Worm (Caenorhabditis elegans) whole organism, L2 larva: Measurements from ENCODE around the gene str-114.

Experiments used
- C34F6.9 ChIP-seq: fragments of 150-350 bp; optimal IDR thresholded peaks from 2 replicates; lab custom pipeline; 2014; ENCODE audit warnings: missing biosample characterization, missing genetic modification characterization
- F13H6.1 ChIP-seq: sonication (generic microtip); optimal IDR thresholded peaks from 2 replicates; lab custom pipeline; 2016; ENCODE audit warnings: missing genetic modification characterization, missing compliant biosample characterization
- R02D3.7 ChIP-seq: fragments of 150-350 bp; optimal IDR thresholded peaks from 2 replicates; lab custom pipeline; 2014; ENCODE audit warnings: missing biosample characterization, missing genetic modification characterization
- Y55F3AM.14 ChIP-seq: fragments of 200-800 bp; sonication (Bioruptor generic); optimal IDR thresholded peaks from 2 replicates; lab custom pipeline; 2018; ENCODE audit warnings: mild to moderate bottlenecking, missing genetic modification characterization, missing compliant biosample characterization
- ZK546.5 ChIP-seq: sonication (generic microtip); optimal IDR thresholded peaks from 2 replicates; lab custom pipeline; 2017; ENCODE audit warnings: missing biosample characterization, missing genetic modification characterization
- alr-1 ChIP-seq: fragments of 150-350 bp; optimal IDR thresholded peaks from 2 replicates; lab custom pipeline; 2014; ENCODE audit warnings: missing biosample characterization, missing genetic modification characterization
- ama-1 ChIP-seq: fragments of 150-350 bp; optimal IDR thresholded peaks from 2 replicates; lab custom pipeline; 2018; ENCODE audit warnings: inconsistent platforms
- dmd-4 ChIP-seq: sonication (generic microtip); optimal IDR thresholded peaks from 2 replicates; lab custom pipeline; 2017; ENCODE audit warnings: missing biosample characterization, missing genetic modification characterization
- egl-27 ChIP-seq: sonication (generic microtip); optimal IDR thresholded peaks from 3 replicates; lab custom pipeline; 2017; ENCODE audit warnings: missing biosample characterization, missing genetic modification reagents, missing genetic modification characterization
- elt-1 ChIP-seq: fragments of 150-350 bp; optimal IDR thresholded peaks from 2 replicates; lab custom pipeline; 2014; ENCODE audit warnings: missing biosample characterization, missing genetic modification characterization
- elt-3 ChIP-seq: sonication (generic microtip); optimal IDR thresholded peaks from 2 replicates; lab custom pipeline; 2017; ENCODE audit warnings: missing biosample characterization, missing genetic modification characterization
- fos-1 ChIP-seq: fragments of 150-350 bp; optimal IDR thresholded peaks from 2 replicates; lab custom pipeline; 2014; ENCODE audit warnings: missing biosample characterization, missing genetic modification characterization
- gmeb-1 ChIP-seq: fragments of 150-350 bp; optimal IDR thresholded peaks from 2 replicates; lab custom pipeline; 2014; ENCODE audit warnings: missing biosample characterization, missing genetic modification characterization
- lin-11 ChIP-seq: fragments of 150-350 bp; sonication (generic microtip); optimal IDR thresholded peaks from 2 replicates; lab custom pipeline; 2014; ENCODE audit warnings: missing biosample characterization, missing genetic modification characterization, inconsistent platforms, mixed read lengths
- lin-13 ChIP-seq: fragments of 150-350 bp; optimal IDR thresholded peaks from 2 replicates; lab custom pipeline; 2014; ENCODE audit warnings: missing biosample characterization, missing genetic modification reagents, missing genetic modification characterization
- lin-39 ChIP-seq: fragments of 150-350 bp; optimal IDR thresholded peaks from 2 replicates; lab custom pipeline; 2014; ENCODE audit warnings: missing biosample characterization, missing genetic modification reagents, missing genetic modification characterization
- lsy-2 ChIP-seq, 2 experiments: fragments of 150-350 bp in 1 of 2; sonication (generic microtip) in 1 of 2; optimal IDR thresholded peaks; 2 replicates each; lab custom pipeline; 2014 to 2017; ENCODE audit warnings: missing biosample characterization in 2 of 2, missing genetic modification characterization in 2 of 2
- mab-5 ChIP-seq: fragments of 150-350 bp; optimal IDR thresholded peaks from 2 replicates; lab custom pipeline; 2014; ENCODE audit warnings: missing biosample characterization, missing genetic modification characterization
- mbf-1 ChIP-seq: sonication (generic microtip); optimal IDR thresholded peaks from 2 replicates; lab custom pipeline; 2017; ENCODE audit warnings: missing biosample characterization, missing genetic modification characterization
- mdl-1 ChIP-seq, 2 experiments: fragments of 150-350 bp in 1 of 2; sonication (generic microtip) in 1 of 2; optimal IDR thresholded peaks; 2 replicates each; lab custom pipeline; 2017; ENCODE audit warnings: missing biosample characterization in 2 of 2, missing genetic modification characterization in 2 of 2
- nhr-10 ChIP-seq: sonication (generic microtip); optimal IDR thresholded peaks from 2 replicates; lab custom pipeline; 2017; ENCODE audit warnings: missing biosample characterization, missing genetic modification characterization
- nhr-11 ChIP-seq: fragments of 150-350 bp; optimal IDR thresholded peaks from 2 replicates; lab custom pipeline; 2014; ENCODE audit warnings: missing biosample characterization, missing genetic modification characterization
- nhr-12 ChIP-seq: fragments of 150-350 bp; optimal IDR thresholded peaks from 2 replicates; lab custom pipeline; 2014; ENCODE audit warnings: missing biosample characterization, missing genetic modification characterization
- nhr-129 ChIP-seq: fragments of 150-350 bp; optimal IDR thresholded peaks from 2 replicates; lab custom pipeline; 2014; ENCODE audit warnings: missing biosample characterization, missing genetic modification characterization
- nhr-21 ChIP-seq: fragments of 150-350 bp; optimal IDR thresholded peaks from 2 replicates; lab custom pipeline; 2014; ENCODE audit warnings: missing biosample characterization, missing genetic modification characterization
- nhr-237 ChIP-seq: fragments of 150-350 bp; optimal IDR thresholded peaks from 2 replicates; lab custom pipeline; 2014; ENCODE audit warnings: missing biosample characterization, missing genetic modification characterization
- nhr-25 ChIP-seq: fragments of 150-350 bp; sonication (generic microtip); optimal IDR thresholded peaks from 3 replicates; lab custom pipeline; 2014; ENCODE audit warnings: missing biosample characterization, missing genetic modification characterization
- nhr-77 ChIP-seq: fragments of 150-350 bp; optimal IDR thresholded peaks from 2 replicates; lab custom pipeline; 2014; ENCODE audit warnings: missing biosample characterization, missing genetic modification characterization
- sma-9 ChIP-seq, 2 experiments: fragments of 150-350 bp in 1 of 2; sonication (generic microtip) in 1 of 2; optimal IDR thresholded peaks; 2 replicates each; lab custom pipeline; 2014 to 2016; ENCODE audit warnings: missing genetic modification characterization in 2 of 2, mild to moderate bottlenecking in 1 of 2, missing biosample characterization in 1 of 2, missing compliant biosample characterization in 1 of 2, missing genetic modification reagents in 1 of 2, moderate library complexity in 1 of 2
- snpc-4 ChIP-seq: fragments of 150-350 bp; optimal IDR thresholded peaks from 2 replicates; lab custom pipeline; 2014; ENCODE audit warnings: missing biosample characterization, missing genetic modification characterization
- unc-39 ChIP-seq: fragments of 150-350 bp; optimal IDR thresholded peaks from 2 replicates; lab custom pipeline; 2014; ENCODE audit warnings: missing biosample characterization, missing genetic modification characterization
- unc-62 ChIP-seq: fragments of 150-350 bp; optimal IDR thresholded peaks from 2 replicates; lab custom pipeline; 2014; ENCODE audit warnings: missing biosample characterization, missing genetic modification reagents, missing genetic modification characterization
- zag-1 ChIP-seq: fragments of 150-350 bp; optimal IDR thresholded peaks from 2 replicates; lab custom pipeline; 2014; ENCODE audit warnings: missing biosample characterization, missing genetic modification characterization
- ztf-1 ChIP-seq: fragments of 200-800 bp; sonication (Bioruptor generic); conservative IDR thresholded peaks from 2 replicates; pipeline ENCODE4 v1.3.6; 2022; ENCODE audit warnings: missing genetic modification characterization, missing compliant biosample characterization
- ztf-11 ChIP-seq: sonication (generic microtip); optimal IDR thresholded peaks from 2 replicates; lab custom pipeline; 2017; ENCODE audit warnings: missing biosample characterization, missing genetic modification characterization

The str-114 gene

ce11 chrV:3677212-3677611 is 27.6 kb downstream of the str-114 start:
- TF ChIP-seq ztf-1 = no peak
- peak; percentile 24 for TF ChIP-seq sma-9 (GFP tag; optimal IDR thresholded peaks at IDR 0.05; lab: Kevin White, UChicago)
- TF ChIP-seq sma-9 (tag; optimal IDR thresholded peaks at IDR 0.05; lab: Kevin White, UChicago) = no peak
- no peak for TF ChIP-seq nhr-21 (tag; lab: Kevin White, UChicago)
- TF ChIP-seq gmeb-1 (tag; lab: Kevin White, UChicago) = no peak
- TF ChIP-seq mab-5 = peak; percentile 55
- peak; percentile 56 for TF ChIP-seq nhr-129 (tag; lab: Kevin White, UChicago)
- TF ChIP-seq fos-1 (tag; lab: Kevin White, UChicago) = no peak
- no peak for TF ChIP-seq zag-1 (tag; lab: Kevin White, UChicago)
- peak; percentile 57 for TF ChIP-seq F13H6.1
- TF ChIP-seq Y55F3AM.14 (GFP tag; lab: Kevin White, UChicago) = no peak
- no peak for TF ChIP-seq lin-39 (tag; lab: Kevin White, UChicago)
- peak; percentile 32 for TF ChIP-seq C34F6.9 (tag; lab: Kevin White, UChicago)
- TF ChIP-seq egl-27 (tag; lab: Kevin White, UChicago) = no peak
- no peak for TF ChIP-seq dmd-4 (tag; lab: Kevin White, UChicago)

DNA sequence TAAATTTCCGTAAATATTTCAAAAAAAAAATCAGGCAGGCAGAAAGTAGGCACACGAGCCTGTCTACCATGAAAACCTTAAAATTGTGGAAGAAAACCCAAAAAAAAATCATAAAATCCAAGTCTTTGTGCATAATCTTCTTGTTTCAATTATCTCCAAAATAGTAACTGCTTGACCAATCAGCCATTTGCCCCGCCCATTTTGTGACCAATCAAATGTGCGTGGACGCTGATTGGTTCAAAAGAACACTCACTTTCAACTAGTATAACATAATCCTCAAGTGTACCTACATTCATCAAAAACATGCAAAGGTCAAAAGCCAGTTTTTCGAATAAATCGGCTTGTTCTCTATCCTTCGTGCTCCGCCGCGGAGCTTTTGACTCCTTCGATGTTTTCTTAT is 28.9 kb downstream of the str-114 start:
- TF ChIP-seq R02D3.7 (tag; lab: Kevin White, UChicago) (no peak), lin-13 (GFP tag; lab: Kevin White, UChicago) (no peak), snpc-4 (tag; lab: Kevin White, UChicago) (no peak), elt-1 (tag; lab: Kevin White, UChicago) (no peak), ZK546.5 (tag; lab: Kevin White, UChicago) (no peak), unc-39 (no peak), mdl-1 (tag; optimal IDR thresholded peaks at IDR 0.05; lab: Kevin White, UChicago) (no peak), lin-11 (no peak), ztf-1 (no peak), egl-27 (tag; lab: Kevin White, UChicago) (no peak), ztf-11 (tag; lab: Kevin White, UChicago) (no peak), zag-1 (tag; lab: Kevin White, UChicago) (no peak)

- TF ChIP-seq unc-39 (no peak), elt-1 (tag; lab: Kevin White, UChicago) (no peak), alr-1 (tag; lab: Kevin White, UChicago) (no peak), nhr-12 (tag; lab: Kevin White, UChicago) (no peak), C34F6.9 (tag; lab: Kevin White, UChicago) (no peak), unc-62 (no peak), mbf-1 (tag; lab: Kevin White, UChicago) (no peak), nhr-237 (tag; lab: Kevin White, UChicago) (no peak), lsy-2 (tag; optimal IDR thresholded peaks at IDR 0.05; lab: Kevin White, UChicago) (no peak), sma-9 (GFP tag; optimal IDR thresholded peaks at IDR 0.05; lab: Kevin White, UChicago) (no peak), sma-9 (tag; optimal IDR thresholded peaks at IDR 0.05; lab: Kevin White, UChicago) (no peak), nhr-25 (tag; lab: Kevin White, UChicago) (no peak), Y55F3AM.14 (GFP tag; lab: Kevin White, UChicago) (no peak), zag-1 (tag; lab: Kevin White, UChicago) (no peak), R02D3.7 (tag; lab: Kevin White, UChicago) (no peak), nhr-11 (tag; lab: Kevin White, UChicago) (no peak), nhr-77 (tag; lab: Kevin White, UChicago) (no peak), ama-1 (lab: Kevin White, UChicago) (no peak), nhr-10 (no peak), elt-3 (no peak)
Observed at ce11 chrV:3682553-3682952, 33.0 kb downstream of the str-114 start, which contains the start of gene W08A12.3. W08A12.3 (plus strand) TSS chrV:3682853.

ce11 chrV:3685790-3686208 is 36.2 kb downstream of the str-114 start, which contains the start of gene W08A12.2:
W08A12.2 (minus strand) TSS chrV:3685892.
- peak; percentile 9 for TF ChIP-seq mab-5
- TF ChIP-seq F13H6.1 = peak; percentile 69
- peak in 1 of 2 experiments; percentile 29 for TF ChIP-seq lsy-2 (tag; optimal IDR thresholded peaks at IDR 0.05; lab: Kevin White, UChicago)
- TF ChIP-seq sma-9 (GFP tag; optimal IDR thresholded peaks at IDR 0.05; lab: Kevin White, UChicago) = peak; percentile 62
- no peak for TF ChIP-seq sma-9 (tag; optimal IDR thresholded peaks at IDR 0.05; lab: Kevin White, UChicago)
- no peak for TF ChIP-seq egl-27 (tag; lab: Kevin White, UChicago)
- TF ChIP-seq, all 48 proteins: peak for 4
